Worm (Caenorhabditis elegans) whole organism, L1 larva: ENCODE results near the gene Y43D4A.6.

Experiments used
- ceh-88 ChIP-seq: fragments of 200-800 bp; sonication (Bioruptor generic); IDR thresholded peaks from 2 replicates; pipeline ENCODE4 v1.3.6; 2022; ENCODE audit warnings: missing genetic modification characterization, missing compliant biosample characterization
- ces-1 ChIP-seq: fragments of 150-350 bp; optimal IDR thresholded peaks from 2 replicates; lab custom pipeline; 2014; ENCODE audit warnings: missing biosample characterization, missing genetic modification reagents, missing genetic modification characterization
- lsy-2 ChIP-seq, 2 experiments: fragments of 150-350 bp; optimal IDR thresholded peaks; 2 replicates each; lab custom pipeline; 2014; ENCODE audit warnings: missing biosample characterization in 2 of 2, missing genetic modification characterization in 2 of 2
- unc-62 ChIP-seq: fragments of 150-350 bp; optimal IDR thresholded peaks from 2 replicates; lab custom pipeline; 2014; ENCODE audit warnings: missing biosample characterization, missing genetic modification reagents, missing genetic modification characterization
- unc-98 ChIP-seq: fragments of 200-800 bp; sonication (Bioruptor generic); IDR thresholded peaks from 2 replicates; pipeline ENCODE4 v1.3.6; 2022; ENCODE audit warnings: missing genetic modification characterization, missing compliant biosample characterization

- TF ChIP-seq ces-1 (GFP tag; lab: Kevin White, UChicago) (no peak), ceh-88 (GFP tag; lab: Robert Waterston, UW) (no peak), unc-98 (GFP tag; lab: Robert Waterston, UW) (no peak), unc-62 (GFP tag; lab: Kevin White, UChicago) (no peak), lsy-2 (tag; optimal IDR thresholded peaks at IDR 0.05; lab: Kevin White, UChicago) (no peak)
Measured at ce11 chrIV:16813825-16814224, 26.7 kb downstream of the Y43D4A.6 start, which contains the start of gene Y116A8A.2.
